Fruit fly (Drosophila melanogaster): ENCODE measurements around the gene CG7120.

DNA sequence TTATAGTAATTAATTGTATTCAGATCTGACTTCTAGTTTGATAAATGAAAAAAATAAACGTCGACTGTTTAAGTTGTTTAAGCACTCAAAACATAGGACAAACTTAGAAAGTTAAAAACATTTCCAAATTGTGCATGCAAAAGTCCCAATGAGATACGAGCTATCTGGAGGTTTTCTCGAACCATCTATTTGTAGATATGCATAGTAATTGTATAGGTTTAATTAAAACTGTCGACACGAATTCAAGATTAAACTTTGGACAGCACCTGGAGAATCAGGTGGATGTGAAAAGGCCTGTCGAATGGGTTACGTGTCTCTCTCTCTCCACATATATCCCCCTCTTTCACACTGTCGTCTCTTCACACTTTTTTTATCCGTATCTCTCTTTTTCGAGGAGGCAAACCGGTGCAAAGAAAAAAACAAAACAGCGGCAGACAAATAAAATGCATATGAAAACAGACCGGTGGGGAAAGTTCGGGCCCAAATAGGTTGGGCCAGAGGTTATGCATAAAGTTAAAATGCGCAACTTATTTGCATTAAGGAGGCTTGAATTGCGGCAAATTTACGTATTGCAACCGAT lies 35.6 kb upstream of the CG7120 start:
- TF ChIP-seq CG8478 (optimal IDR thresholded peaks at IDR 0.05) (no peak), psq (optimal IDR thresholded peaks at IDR 0.05) (no peak), EcR (GFP tag; optimal IDR thresholded peaks at IDR 0.05) (no peak), pan (optimal IDR thresholded peaks at IDR 0.05) (no peak), Dll (optimal IDR thresholded peaks at IDR 0.05) (no peak)
